Worm (Caenorhabditis elegans) whole organism, L2 larva: Measurements from ENCODE around the gene T10B5.8.

Source experiments
- aly-2 ChIP-seq: fragments of 150-350 bp; optimal IDR thresholded peaks from 2 replicates; lab custom pipeline; 2014; ENCODE audit warnings: missing biosample characterization, missing genetic modification characterization
- lin-13 ChIP-seq: fragments of 150-350 bp; optimal IDR thresholded peaks from 2 replicates; lab custom pipeline; 2014; ENCODE audit warnings: missing biosample characterization, missing genetic modification reagents, missing genetic modification characterization
- lsy-2 ChIP-seq, 2 experiments: fragments of 150-350 bp in 1 of 2; sonication (generic microtip) in 1 of 2; optimal IDR thresholded peaks; 2 replicates each; lab custom pipeline; 2014 to 2017; ENCODE audit warnings: missing biosample characterization in 2 of 2, missing genetic modification characterization in 2 of 2
- nhr-12 ChIP-seq: fragments of 150-350 bp; optimal IDR thresholded peaks from 2 replicates; lab custom pipeline; 2014; ENCODE audit warnings: missing biosample characterization, missing genetic modification characterization
- nhr-237 ChIP-seq: fragments of 150-350 bp; optimal IDR thresholded peaks from 2 replicates; lab custom pipeline; 2014; ENCODE audit warnings: missing biosample characterization, missing genetic modification characterization
- skn-1 ChIP-seq: sonication (generic microtip); optimal IDR thresholded peaks from 2 replicates; lab custom pipeline; 2017; ENCODE audit warnings: missing biosample characterization, missing genetic modification characterization
- ztf-4 ChIP-seq: fragments of 150-350 bp; optimal IDR thresholded peaks from 2 replicates; lab custom pipeline; 2014; ENCODE audit warnings: missing biosample characterization, missing genetic modification characterization

- TF ChIP-seq nhr-237 (tag; lab: Kevin White, UChicago) = no peak
- TF ChIP-seq lsy-2 (tag; optimal IDR thresholded peaks at IDR 0.05; lab: Kevin White, UChicago) = no peak
- TF ChIP-seq ztf-4 (tag; lab: Kevin White, UChicago) = no peak
- no peak for TF ChIP-seq nhr-12 (tag; lab: Kevin White, UChicago)
- TF ChIP-seq skn-1 (tag; lab: Kevin White, UChicago) = no peak
- no peak for TF ChIP-seq aly-2 (tag; lab: Kevin White, UChicago)
- no peak for TF ChIP-seq lin-13
These were observed 21.1 kb downstream of the T10B5.8 start for ce11 chrV:1862954-1863353.
